Fruit fly (Drosophila melanogaster): ENCODE data around the gene Tmem43.

DNA sequence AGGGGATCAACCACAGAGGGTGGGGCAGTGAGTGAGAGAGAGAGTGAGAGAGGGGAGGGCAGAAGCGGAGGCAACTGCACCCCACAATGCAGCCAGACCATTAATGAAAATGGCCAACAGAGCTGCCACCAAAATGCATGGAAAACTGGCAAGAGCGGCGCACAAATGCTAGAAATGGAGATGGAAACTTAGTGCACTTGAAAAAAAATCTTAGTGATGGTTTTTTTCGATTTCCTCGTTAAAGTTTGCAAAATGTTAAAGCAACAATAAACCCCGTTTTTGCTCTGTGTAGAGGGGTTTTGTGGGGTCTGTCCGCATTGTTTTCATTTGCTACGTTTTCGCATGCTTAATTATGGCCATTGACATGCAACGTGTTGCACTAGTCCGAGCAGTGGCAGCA, 37.5 kb downstream of the Tmem43 start:
- TF ChIP-seq CG8478 (optimal IDR thresholded peaks at IDR 0.05), result no peak
- TF ChIP-seq CTCF (optimal IDR thresholded peaks at IDR 0.05), result no peak

All from S2 (cell line).